Worm (Caenorhabditis elegans): ENCODE measurements around the gene D1086.1.
"Not testable (repeated sequence)": the region's sequence is repeated elsewhere in the genome, so short reads cannot be mapped to it uniquely, and the experiment has no call there.

D1086.1 gene

ce11 chrV:14098519-14098918 lies at the start of gene D1086.1, which contains the start of gene D1086.2:
Gene D1086.1 (plus strand): TSS chrV:14098858.
Gene D1086.2 (minus strand): TSS chrV:14098668.
- TF ChIP-seq unc-62 (GFP tag; optimal IDR thresholded peaks at IDR 0.05), result no peak

- not testable (repeated sequence) for TF ChIP-seq unc-62 (GFP tag; optimal IDR thresholded peaks at IDR 0.05)
Measured at ce11 chrV:14049274-14049673, 49.4 kb upstream of the D1086.1 start, which contains the start of gene F58D12.1. Gene F58D12.1 (plus strand): TSS chrV:14049574.

ce11 chrV:14057540-14057939 lies 41.1 kb upstream of the D1086.1 start, which contains the start of gene F58D12.3:
Gene F58D12.3 (plus strand): TSS chrV:14057840.
- no peak for TF ChIP-seq unc-62 (GFP tag; optimal IDR thresholded peaks at IDR 0.05)

ce11 chrV:14063980-14064379 lies 34.7 kb upstream of the D1086.1 start:
- no peak for TF ChIP-seq unc-62 (GFP tag; optimal IDR thresholded peaks at IDR 0.05)

- no peak for TF ChIP-seq unc-62 (GFP tag; optimal IDR thresholded peaks at IDR 0.05)
Measured at ce11 chrV:14064422-14064821, 34.2 kb upstream of the D1086.1 start, which contains the start of gene D1086.21. Gene D1086.21 (plus strand): TSS chrV:14064722.

- no peak for TF ChIP-seq unc-62 (GFP tag; optimal IDR thresholded peaks at IDR 0.05)
Measured at ce11 chrV:14067816-14068296, 30.8 kb upstream of the D1086.1 start, which contains the start of gene D1086.17. Gene D1086.17 (plus strand): TSS chrV:14067866.

- no peak for TF ChIP-seq unc-62 (GFP tag; optimal IDR thresholded peaks at IDR 0.05)
Measured at ce11 chrV:14069899-14070298, 28.8 kb upstream of the D1086.1 start.

- TF ChIP-seq unc-62 (GFP tag; optimal IDR thresholded peaks at IDR 0.05), result no peak
Measured at ce11 chrV:14074160-14074559, 24.5 kb upstream of the D1086.1 start, which contains the start of gene D1086.11. Gene D1086.11 (plus strand): TSS chrV:14074460.

- no peak for TF ChIP-seq unc-62 (GFP tag; optimal IDR thresholded peaks at IDR 0.05)
Measured at ce11 chrV:14079501-14079900, 19.2 kb upstream of the D1086.1 start, which contains the start of gene D1086.6. Gene D1086.6 (plus strand): TSS chrV:14079801.

ce11 chrV:14082453-14082852 lies 16.2 kb upstream of the D1086.1 start, which contains the start of gene D1086.10:
Gene D1086.10 (plus strand): TSS chrV:14082753.
- no peak for TF ChIP-seq unc-62 (GFP tag; optimal IDR thresholded peaks at IDR 0.05)

- TF ChIP-seq unc-62 (GFP tag; optimal IDR thresholded peaks at IDR 0.05), result no peak
Measured at ce11 chrV:14083970-14084369, 14.7 kb upstream of the D1086.1 start, which contains the start of gene D1086.7. Gene D1086.7 (plus strand): TSS chrV:14084270.

ce11 chrV:14085589-14085988 lies 13.1 kb upstream of the D1086.1 start, which contains the start of gene D1086.18:
Gene D1086.18 (plus strand): TSS chrV:14085889.
- TF ChIP-seq unc-62 (GFP tag; optimal IDR thresholded peaks at IDR 0.05), result no peak

ce11 chrV:14088051-14088450 lies 10.6 kb upstream of the D1086.1 start, which contains the start of gene D1086.19:
Gene D1086.19 (plus strand): TSS chrV:14088351.
- no peak for TF ChIP-seq unc-62 (GFP tag; optimal IDR thresholded peaks at IDR 0.05)

ce11 chrV:14090309-14090967 lies 8.2 kb upstream of the D1086.1 start, which contains the start of the genes D1086.5 and him-5:
Gene D1086.5 (minus strand): TSS chrV:14090359.
Gene him-5 (plus strand): TSS chrV:14090426.
- no peak for TF ChIP-seq unc-62 (GFP tag; optimal IDR thresholded peaks at IDR 0.05)

ce11 chrV:14092403-14092802 lies 6.3 kb upstream of the D1086.1 start, which contains the start of gene D1086.3:
Gene D1086.3 (plus strand): TSS chrV:14092792.
- TF ChIP-seq unc-62 (GFP tag; optimal IDR thresholded peaks at IDR 0.05), result no peak

- TF ChIP-seq unc-62 (GFP tag; optimal IDR thresholded peaks at IDR 0.05), result no peak
Measured at ce11 chrV:14093805-14094204, 4.9 kb upstream of the D1086.1 start, which contains the start of gene D1086.8. Gene D1086.8 (plus strand): TSS chrV:14094105.

All from whole organism, dauer.